Fruit fly (Drosophila melanogaster) whole organism, embryonic: ENCODE measurements around the gene Rsph1.
A peak's percentile ranks its signal among the peaks of the same experiment; 100 is the strongest.

Experiments used
- CG10462 ChIP-seq: fragments of 200-800 bp; sonication (Bioruptor generic); optimal IDR thresholded peaks from 2 replicates; lab custom pipeline; 2016; ENCODE audit warnings: missing biosample characterization, missing genetic modification characterization
- CG11093 ChIP-seq: fragments of 200-800 bp; sonication (Bioruptor generic); IDR thresholded peaks from 3 replicates; pipeline ENCODE4 v1.3.6; 2022; ENCODE audit warnings: missing biosample characterization, missing genetic modification characterization
- CG11456 ChIP-seq: fragments of 200-800 bp; sonication (Bioruptor generic); IDR thresholded peaks from 3 replicates; pipeline ENCODE4 v1.3.6; 2022; ENCODE audit warnings: missing biosample characterization, missing genetic modification characterization
- CG12391 ChIP-seq: fragments of 200-800 bp; sonication (Bioruptor generic); optimal IDR thresholded peaks from 3 replicates; lab custom pipeline; 2018; ENCODE audit warnings: missing biosample characterization, mild to moderate bottlenecking, missing genetic modification characterization, moderate library complexity
- CG12659 ChIP-seq: fragments of 200-800 bp; sonication (Bioruptor generic); optimal IDR thresholded peaks from 3 replicates; lab custom pipeline; 2017; ENCODE audit warnings: mild to moderate bottlenecking, missing biosample characterization, missing genetic modification reagents, missing genetic modification characterization
- CG17802 ChIP-seq: fragments of 200-800 bp; sonication (Bioruptor generic); optimal IDR thresholded peaks from 2 replicates; lab custom pipeline; 2018; ENCODE audit warnings: missing biosample characterization, mild to moderate bottlenecking, missing genetic modification characterization, moderate library complexity
- CG17829 ChIP-seq: fragments of 200-800 bp; optimal IDR thresholded peaks from 2 replicates; lab custom pipeline; 2019; ENCODE audit warnings: missing biosample characterization, mild to moderate bottlenecking, missing genetic modification characterization, moderate library complexity
- CG31224 ChIP-seq: fragments of 200-800 bp; sonication (Bioruptor generic); IDR thresholded peaks from 2 replicates; pipeline ENCODE4 v1.3.6; 2022; ENCODE audit warnings: missing biosample characterization, missing genetic modification characterization
- CG31365 ChIP-seq: fragments of 200-800 bp; sonication (Bioruptor generic); optimal IDR thresholded peaks from 2 replicates; lab custom pipeline; 2018; ENCODE audit warnings: missing biosample characterization, mild to moderate bottlenecking, missing genetic modification characterization
- CG31388 ChIP-seq: fragments of 200-800 bp; sonication (Bioruptor generic); optimal IDR thresholded peaks from 2 replicates; lab custom pipeline; 2016; ENCODE audit warnings: missing biosample characterization, missing genetic modification characterization
- CG32772 ChIP-seq: fragments of 200-800 bp; sonication (Bioruptor generic); IDR thresholded peaks from 2 replicates; pipeline ENCODE4 v1.3.6; 2022; ENCODE audit warnings: missing biosample characterization, missing genetic modification characterization
- CG33557 ChIP-seq: fragments of 200-800 bp; sonication (Bioruptor generic); optimal IDR thresholded peaks from 2 replicates; lab custom pipeline; 2019; ENCODE audit warnings: missing biosample characterization, mild to moderate bottlenecking, missing genetic modification characterization, moderate library complexity
- CG34376 ChIP-seq: fragments of 200-800 bp; sonication (Bioruptor generic); optimal IDR thresholded peaks from 2 replicates; lab custom pipeline; 2018; ENCODE audit warnings: missing biosample characterization, mild to moderate bottlenecking, missing genetic modification characterization
- CG3838 ChIP-seq: fragments of 200-800 bp; sonication (Bioruptor generic); optimal IDR thresholded peaks from 3 replicates; lab custom pipeline; 2016; ENCODE audit warnings: missing biosample characterization, missing genetic modification characterization
- CG4854 ChIP-seq: fragments of 200-800 bp; sonication (Bioruptor generic); optimal IDR thresholded peaks from 2 replicates; lab custom pipeline; 2016; ENCODE audit warnings: missing biosample characterization, missing genetic modification characterization, inconsistent platforms
- CG5180 ChIP-seq: fragments of 200-800 bp; sonication (Bioruptor generic); optimal IDR thresholded peaks from 3 replicates; lab custom pipeline; 2017; ENCODE audit warnings: missing biosample characterization, missing genetic modification characterization, mild to moderate bottlenecking, moderate library complexity, missing genetic modification reagents
- CG5245 ChIP-seq: fragments of 200-800 bp; sonication (Bioruptor generic); optimal IDR thresholded peaks from 3 replicates; lab custom pipeline; 2016; ENCODE audit warnings: missing biosample characterization, missing genetic modification characterization
- CG6689 ChIP-seq: fragments of 200-800 bp; sonication (Bioruptor generic); IDR thresholded peaks from 2 replicates; pipeline ENCODE4 v1.3.6; 2022; ENCODE audit warnings: missing biosample characterization, missing genetic modification characterization
- CG7271 ChIP-seq: fragments of 200-800 bp; sonication (Bioruptor generic); optimal IDR thresholded peaks from 2 replicates; lab custom pipeline; 2018; ENCODE audit warnings: missing biosample characterization, mild to moderate bottlenecking, missing genetic modification characterization, moderate library complexity
- CG7372 ChIP-seq: fragments of 200-800 bp; sonication (Bioruptor generic); IDR thresholded peaks from 2 replicates; pipeline ENCODE4 v1.3.6; 2022; ENCODE audit warnings: missing biosample characterization, missing genetic modification characterization
- CG9215 ChIP-seq: fragments of 200-800 bp; sonication (Bioruptor generic); IDR thresholded peaks from 2 replicates; pipeline ENCODE4 v1.3.6; 2022; ENCODE audit warnings: missing biosample characterization, missing genetic modification characterization
- CHES-1-like ChIP-seq: fragments of 200-800 bp; sonication (Bioruptor generic); optimal IDR thresholded peaks from 2 replicates; lab custom pipeline; 2016; ENCODE audit warnings: missing biosample characterization, missing genetic modification characterization
- Camta ChIP-seq: fragments of 200-800 bp; sonication (Bioruptor generic); optimal IDR thresholded peaks from 2 replicates; lab custom pipeline; 2016; ENCODE audit warnings: missing biosample characterization, missing genetic modification characterization
- Dll ChIP-seq: fragments of 200-800 bp; sonication (Bioruptor generic); IDR thresholded peaks from 4 replicates; pipeline ENCODE4 v1.3.6; 2022; ENCODE audit warnings: missing biosample characterization, missing genetic modification characterization; ENCODE audit not compliant: partially characterized antibody
- E2f2 ChIP-seq: fragments of 200-800 bp; sonication (Bioruptor generic); IDR thresholded peaks from 2 replicates; pipeline ENCODE4 v1.3.6; 2022; ENCODE audit warnings: missing biosample characterization, missing genetic modification characterization
- Gug ChIP-seq: fragments of 200-800 bp; sonication (Bioruptor generic); IDR thresholded peaks from 4 replicates; pipeline ENCODE4 v1.3.6; 2022; ENCODE audit warnings: missing biosample characterization, missing genetic modification characterization
- Hr39 ChIP-seq: fragments of >200 bp; optimal IDR thresholded peaks from 2 replicates; lab custom pipeline; 2017
- NFAT ChIP-seq: fragments of 200-800 bp; sonication (Bioruptor generic); IDR thresholded peaks from 2 replicates; pipeline ENCODE4 v1.3.6; 2022; ENCODE audit warnings: missing biosample characterization, missing genetic modification characterization
- Scr ChIP-seq: fragments of 200-800 bp; sonication (Bioruptor generic); IDR thresholded peaks from 2 replicates; pipeline ENCODE4 v1.3.6; 2022; ENCODE audit warnings: missing biosample characterization, missing genetic modification characterization; ENCODE audit not compliant: partially characterized antibody
- Taf1 ChIP-seq: fragments of 200-800 bp; sonication (Bioruptor generic); IDR thresholded peaks from 2 replicates; pipeline ENCODE4 v1.3.6; 2022; ENCODE audit warnings: missing biosample characterization, missing genetic modification characterization
- al ChIP-seq: fragments of 200-800 bp; sonication (Bioruptor generic); IDR thresholded peaks from 2 replicates; pipeline ENCODE4 v1.3.6; 2022; ENCODE audit warnings: missing biosample characterization, missing genetic modification characterization
- ash1 ChIP-seq: fragments of 200-800 bp; sonication (Bioruptor generic); optimal IDR thresholded peaks from 2 replicates; lab custom pipeline; 2018; ENCODE audit warnings: missing biosample characterization, mild to moderate bottlenecking, missing genetic modification characterization
- corto ChIP-seq: fragments of 200-800 bp; sonication (Bioruptor generic); optimal IDR thresholded peaks from 2 replicates; lab custom pipeline; 2016; ENCODE audit warnings: missing biosample characterization, mild to moderate bottlenecking, missing genetic modification characterization, moderate library complexity
- dysf ChIP-seq: fragments of 200-800 bp; sonication (Bioruptor generic); IDR thresholded peaks from 3 replicates; pipeline ENCODE4 v1.3.6; 2022; ENCODE audit warnings: missing biosample characterization, missing genetic modification characterization
- ewg ChIP-seq: fragments of 200-800 bp; sonication (Bioruptor generic); optimal IDR thresholded peaks from 3 replicates; lab custom pipeline; 2017; ENCODE audit warnings: mild to moderate bottlenecking, missing biosample characterization, missing genetic modification reagents, missing genetic modification characterization
- eyg ChIP-seq: fragments of 200-800 bp; sonication (Bioruptor generic); optimal IDR thresholded peaks from 3 replicates; lab custom pipeline; 2016; ENCODE audit warnings: missing biosample characterization, missing genetic modification characterization
- hkb ChIP-seq, 2 experiments: fragments of 200-800 bp in 1 of 2; fragments of >200 bp in 1 of 2; sonication (Bioruptor generic) in 1 of 2; IDR thresholded peaks in 1 of 2; optimal IDR thresholded peaks in 1 of 2; 2 replicates each; pipeline versions ENCODE4 v1.3.6 to Lab custom; 2017 to 2022; ENCODE audit warnings: missing biosample characterization in 1 of 2, missing genetic modification characterization in 1 of 2
- kay ChIP-seq: fragments of 200-800 bp; sonication (Bioruptor generic); optimal IDR thresholded peaks from 2 replicates; lab custom pipeline; 2016; ENCODE audit warnings: missing biosample characterization, missing genetic modification characterization
- maf-S ChIP-seq: fragments of 200-800 bp; sonication (Bioruptor generic); optimal IDR thresholded peaks from 2 replicates; lab custom pipeline; 2016; ENCODE audit warnings: missing biosample characterization, missing genetic modification characterization
- nerfin-2 ChIP-seq: fragments of 200-800 bp; sonication (Bioruptor generic); IDR thresholded peaks from 2 replicates; pipeline ENCODE4 v1.3.6; 2022; ENCODE audit warnings: missing biosample characterization, missing genetic modification characterization; ENCODE audit not compliant: partially characterized antibody
- otp ChIP-seq: fragments of 200-800 bp; sonication (Bioruptor generic); IDR thresholded peaks from 3 replicates; pipeline ENCODE4, ENCODE4 v1.3.6; 2022; ENCODE audit warnings: missing biosample characterization, missing genetic modification characterization
- pho ChIP-seq: fragments of 200-800 bp; sonication (Bioruptor generic); optimal IDR thresholded peaks from 2 replicates; lab custom pipeline; 2016; ENCODE audit warnings: missing biosample characterization, missing genetic modification characterization
- row ChIP-seq: fragments of 200-800 bp; sonication (Bioruptor generic); IDR thresholded peaks from 3 replicates; pipeline ENCODE4 v1.3.6; 2022; ENCODE audit warnings: missing biosample characterization, missing genetic modification characterization
- seq ChIP-seq: fragments of 200-800 bp; sonication (Bioruptor generic); IDR thresholded peaks from 2 replicates; pipeline ENCODE4 v1.3.6; 2022; ENCODE audit warnings: missing biosample characterization, missing genetic modification characterization
- sqz ChIP-seq: fragments of 200-800 bp; sonication (Bioruptor generic); optimal IDR thresholded peaks from 3 replicates; lab custom pipeline; 2018; ENCODE audit warnings: missing biosample characterization, mild to moderate bottlenecking, missing genetic modification characterization
- stc ChIP-seq: fragments of 200-800 bp; sonication (Bioruptor generic); IDR thresholded peaks from 2 replicates; pipeline ENCODE4 v1.3.6; 2022; ENCODE audit warnings: missing biosample characterization, missing genetic modification characterization
- trh ChIP-seq: fragments of 200-800 bp; sonication (Bioruptor generic); optimal IDR thresholded peaks from 2 replicates; lab custom pipeline; 2016; ENCODE audit warnings: missing biosample characterization, missing genetic modification characterization
- ttk ChIP-seq: fragments of 200-800 bp; sonication (Bioruptor generic); IDR thresholded peaks from 2 replicates; pipeline ENCODE4 v2.1.2; 2022; ENCODE audit warnings: missing biosample characterization, missing genetic modification characterization

Rsph1 gene

dm6 chr2L:13191052-13191678 is 7.9 kb downstream of the Rsph1 start (continued):
- no peak for TF ChIP-seq CG17829 (tag; lab: Kevin White, UChicago)
- TF ChIP-seq CG31365 (tag; lab: Kevin White, UChicago): no peak
- TF ChIP-seq, all 482 proteins: peak for 11

dm6 chr2L:13191894-13192293 is 8.6 kb downstream of the Rsph1 start, which contains the start of the genes CG16974 and Edem2:
CG16974 (minus strand) TSS chr2L:13191979.
Edem2 (plus strand) TSS chr2L:13192201.
- TF ChIP-seq row (GFP tag; lab: Robert Waterston, UW): peak; percentile 71
- TF ChIP-seq maf-S: peak; percentile 15
- TF ChIP-seq CG33557: peak; percentile 52
- peak; percentile 49 for TF ChIP-seq kay (GFP tag; lab: Kevin White, UChicago)
- TF ChIP-seq Hr39 (lab: Kevin White, UChicago): no peak
- TF ChIP-seq Scr (GFP tag; lab: Robert Waterston, UW): peak; percentile 32
- TF ChIP-seq CG7372 (GFP tag; lab: Robert Waterston, UW): peak; percentile 44; the same call in 1 of the 2 replicates
- peak; percentile 52; the same call in 1 of the 2 replicates for TF ChIP-seq NFAT
- TF ChIP-seq CG34376 (GFP tag; lab: Kevin White, UChicago): peak; percentile 44
- TF ChIP-seq CG12391 (tag; lab: Kevin White, UChicago): peak; percentile 91
- TF ChIP-seq ttk: peak; percentile 60
- TF ChIP-seq Taf1 (GFP tag; lab: Robert Waterston, UW): 0 out of 2 replicates have a peak, but pooled peaks have one; percentile 26
- TF ChIP-seq CG9215: peak; percentile 70
- peak; percentile 72 for TF ChIP-seq CG31224
- peak; percentile 33 for TF ChIP-seq CG31388 (GFP tag; lab: Kevin White, UChicago)
- TF ChIP-seq CG5245 (GFP tag; lab: Kevin White, UChicago): peak; percentile 51
- TF ChIP-seq pho (GFP tag; lab: Kevin White, UChicago): peak; percentile 41
- peak; percentile 49; the same call in 1 of the 2 replicates for TF ChIP-seq seq (GFP tag; lab: Robert Waterston, UW)
- peak; percentile 87 for TF ChIP-seq CG7271 (tag; lab: Kevin White, UChicago)
- peak; percentile 52 for TF ChIP-seq CG3838
- no peak for TF ChIP-seq CHES-1-like (GFP tag; lab: Kevin White, UChicago)
- TF ChIP-seq Dll: no peak
- TF ChIP-seq corto (GFP tag; lab: Kevin White, UChicago): peak; percentile 70
- TF ChIP-seq CG10462 (GFP tag; lab: Kevin White, UChicago): peak; percentile 30
- peak; percentile 90 for TF ChIP-seq CG12659 (GFP tag; lab: Kevin White, UChicago)
- no peak for TF ChIP-seq eyg (GFP tag; lab: Kevin White, UChicago)
- peak; percentile 65; the same call in 2 of the 3 replicates for TF ChIP-seq CG11093 (GFP tag; lab: Robert Waterston, UW)
- TF ChIP-seq otp (GFP tag; lab: Robert Waterston, UW): 0 out of 3 replicates have a peak, but pooled peaks have one; percentile 53
- TF ChIP-seq CG4854 (GFP tag; lab: Kevin White, UChicago): peak; percentile 6
- peak; percentile 79 for TF ChIP-seq CG6689 (GFP tag; lab: Robert Waterston, UW)
- TF ChIP-seq CG5180: no peak
- peak; percentile 4 for TF ChIP-seq trh (GFP tag; lab: Kevin White, UChicago)
- TF ChIP-seq al (GFP tag; lab: Robert Waterston, UW): peak; percentile 61; the same call in 1 of the 2 replicates
- TF ChIP-seq CG32772 (GFP tag; lab: Robert Waterston, UW): peak; percentile 85
- peak; percentile 52 for TF ChIP-seq E2f2
- peak; percentile 66; the same call in 1 of the 3 replicates for TF ChIP-seq dysf (GFP tag; lab: Robert Waterston, UW)
- TF ChIP-seq ash1 (GFP tag; lab: Kevin White, UChicago): no peak
- no peak for TF ChIP-seq sqz
- TF ChIP-seq stc (GFP tag; lab: Robert Waterston, UW): peak; percentile 69
- TF ChIP-seq hkb (optimal IDR thresholded peaks at IDR 0.05; lab: Kevin White, UChicago): no peak
- TF ChIP-seq hkb (GFP tag; IDR thresholded peaks at IDR 0.05; lab: Robert Waterston, UW): peak; percentile 69
- peak; percentile 84 for TF ChIP-seq CG11456
- peak; percentile 84 for TF ChIP-seq Gug (GFP tag; lab: Robert Waterston, UW)
- peak; percentile 20 for TF ChIP-seq CG17802 (tag; lab: Kevin White, UChicago)
- TF ChIP-seq ewg: peak; percentile 54
- TF ChIP-seq nerfin-2 (GFP tag; lab: Robert Waterston, UW): no peak
- peak; percentile 14 for TF ChIP-seq Camta
